Fruit fly (Drosophila melanogaster): ENCODE results near the gene CG17195.

DNA sequence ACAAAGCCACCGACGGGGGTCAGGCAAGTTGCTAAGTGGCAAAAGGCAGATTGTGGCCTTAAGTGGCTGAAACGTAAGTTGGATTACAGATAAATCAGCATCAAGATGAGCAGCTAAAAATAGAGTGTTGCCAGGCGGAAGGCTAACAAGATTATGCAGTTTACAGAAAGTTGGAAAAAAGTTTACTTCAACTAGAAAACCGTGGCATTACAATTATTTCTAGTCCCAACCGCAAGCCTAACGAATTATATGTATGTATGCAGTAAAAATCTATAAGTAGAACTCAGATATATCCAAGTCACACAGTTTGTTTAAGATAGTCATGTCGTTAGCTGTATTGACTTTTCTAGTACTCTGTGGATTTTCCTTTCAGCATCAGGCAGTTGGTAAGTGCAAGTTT, 29.1 kb upstream of the CG17195 start, which contains the start of gene BG642167:
- no peak for TF ChIP-seq CTCF (optimal IDR thresholded peaks at IDR 0.05)
- TF ChIP-seq CG8478 (optimal IDR thresholded peaks at IDR 0.05) = no peak
